Worm (Caenorhabditis elegans) whole organism, L4 larva: ENCODE results near the gene C05E4.15.

Source experiments
- D1046.2 ChIP-seq: fragments of 200-800 bp; sonication (Bioruptor generic); IDR thresholded peaks from 2 replicates; pipeline ENCODE4 v1.3.6; 2022; ENCODE audit warnings: missing genetic modification characterization, missing compliant biosample characterization
- F26F4.8 ChIP-seq: fragments of 200-800 bp; sonication (Bioruptor generic); conservative IDR thresholded peaks from 2 replicates; pipeline ENCODE4 v1.3.6; 2022; ENCODE audit warnings: missing genetic modification characterization, missing compliant biosample characterization
- F37D6.2 ChIP-seq: sonication (generic microtip); optimal IDR thresholded peaks from 2 replicates; lab custom pipeline; 2016; ENCODE audit warnings: mild to moderate bottlenecking, missing genetic modification characterization, missing compliant biosample characterization
- F44E2.7 ChIP-seq: fragments of 200-800 bp; sonication (Bioruptor generic); IDR thresholded peaks from 2 replicates; pipeline ENCODE4 v2.1.2; 2022; ENCODE audit warnings: missing genetic modification characterization, missing compliant biosample characterization
- T20F7.1 ChIP-seq: fragments of 200-800 bp; sonication (Bioruptor generic); optimal IDR thresholded peaks from 2 replicates; lab custom pipeline; 2018; ENCODE audit warnings: mild to moderate bottlenecking, missing genetic modification characterization, missing compliant biosample characterization
- Y75B8A.6 ChIP-seq: fragments of 200-800 bp; sonication (Bioruptor generic); IDR thresholded peaks from 2 replicates; pipeline ENCODE4 v1.3.6; 2022; ENCODE audit warnings: missing genetic modification reagents, missing genetic modification characterization, missing compliant biosample characterization
- aha-1 ChIP-seq: fragments of 150-350 bp; peaks from one replicate; lab custom pipeline; 2014; ENCODE audit warnings: missing biosample characterization, missing genetic modification characterization
- ama-1 ChIP-seq: fragments of 150-350 bp; optimal IDR thresholded peaks from 2 replicates; lab custom pipeline; 2014; ENCODE audit warnings: inconsistent platforms, mixed read lengths
- arid-1 ChIP-seq: fragments of 200-800 bp; sonication (Bioruptor generic); conservative IDR thresholded peaks from 2 replicates; pipeline ENCODE4 v1.3.6; 2022; ENCODE audit warnings: missing genetic modification reagents, missing genetic modification characterization, missing compliant biosample characterization
- attf-4 ChIP-seq: sonication (generic microtip); optimal IDR thresholded peaks from 3 replicates; lab custom pipeline; 2017; ENCODE audit warnings: missing biosample characterization, missing genetic modification characterization
- ceh-20 ChIP-seq: fragments of 200-800 bp; sonication (Bioruptor generic); IDR thresholded peaks from 2 replicates; pipeline ENCODE4 v1.3.6; 2022; ENCODE audit warnings: missing genetic modification reagents, missing genetic modification characterization, missing compliant biosample characterization
- ctbp-1 ChIP-seq: fragments of 200-800 bp; sonication (Bioruptor generic); IDR thresholded peaks from 2 replicates; pipeline ENCODE4 v1.3.6; 2022; ENCODE audit warnings: missing genetic modification reagents, missing genetic modification characterization, missing compliant biosample characterization
- daf-19 ChIP-seq: fragments of 200-800 bp; sonication (Bioruptor generic); conservative IDR thresholded peaks from 2 replicates; pipeline ENCODE4 v1.3.6; 2022; ENCODE audit warnings: missing genetic modification characterization, missing compliant biosample characterization
- daf-8 ChIP-seq: fragments of 200-800 bp; sonication (Bioruptor generic); IDR thresholded peaks from 2 replicates; pipeline ENCODE4 v1.3.6; 2022; ENCODE audit warnings: missing genetic modification characterization, missing compliant biosample characterization
- dmd-6 ChIP-seq: fragments of 200-800 bp; sonication (Bioruptor generic); IDR thresholded peaks from 2 replicates; pipeline ENCODE4 v1.3.6; 2022; ENCODE audit warnings: missing genetic modification reagents, missing genetic modification characterization, missing compliant biosample characterization
- dmd-9 ChIP-seq: fragments of 200-800 bp; sonication (Bioruptor generic); IDR thresholded peaks from 2 replicates; pipeline ENCODE4 v1.3.6; 2022; ENCODE audit warnings: missing genetic modification reagents, missing genetic modification characterization, missing compliant biosample characterization
- duxl-1 ChIP-seq: sonication (generic microtip); optimal IDR thresholded peaks from 2 replicates; lab custom pipeline; 2016; ENCODE audit warnings: mild to moderate bottlenecking, missing genetic modification characterization, moderate library complexity, missing compliant biosample characterization; ENCODE audit not compliant: poor library complexity
- dve-1 ChIP-seq: sonication (generic microtip); optimal IDR thresholded peaks from 2 replicates; lab custom pipeline; 2017; ENCODE audit warnings: antibody characterized with exemption, mild to moderate bottlenecking, missing genetic modification characterization, missing compliant biosample characterization; ENCODE audit not compliant: insufficient read depth
- fos-1 ChIP-seq: fragments of 150-350 bp; optimal IDR thresholded peaks from 2 replicates; lab custom pipeline; 2014; ENCODE audit warnings: missing biosample characterization, missing genetic modification characterization
- gei-8 ChIP-seq: fragments of 200-800 bp; sonication (Bioruptor generic); optimal IDR thresholded peaks from 2 replicates; lab custom pipeline; 2018; ENCODE audit warnings: mild to moderate bottlenecking, missing genetic modification characterization, missing compliant biosample characterization
- hlh-30 ChIP-seq: sonication (generic microtip); optimal IDR thresholded peaks from 2 replicates; lab custom pipeline; 2017; ENCODE audit warnings: antibody characterized with exemption, mild to moderate bottlenecking, missing genetic modification characterization, missing compliant biosample characterization; ENCODE audit not compliant: insufficient read depth
- lin-1 ChIP-seq: fragments of 200-800 bp; sonication (Bioruptor generic); IDR thresholded peaks from 2 replicates; pipeline ENCODE4 v1.3.6; 2022; ENCODE audit warnings: missing genetic modification reagents, missing genetic modification characterization, missing compliant biosample characterization
- lin-39 ChIP-seq: fragments of 150-350 bp; optimal IDR thresholded peaks from 2 replicates; lab custom pipeline; 2014; ENCODE audit warnings: missing biosample characterization, missing genetic modification reagents, missing genetic modification characterization
- lsy-2 ChIP-seq, 2 experiments: fragments of 150-350 bp in 1 of 2; sonication (generic microtip) in 1 of 2; optimal IDR thresholded peaks; 2 replicates each; lab custom pipeline; 2014 to 2017; ENCODE audit warnings: missing biosample characterization in 2 of 2, missing genetic modification characterization in 2 of 2
- madf-5 ChIP-seq, 2 experiments: fragments of 200-800 bp; sonication (Bioruptor generic); IDR thresholded peaks; 2 replicates each; pipeline ENCODE4 v1.3.6; 2022; ENCODE audit warnings: missing compliant biosample characterization in 2 of 2, missing genetic modification characterization in 2 of 2
- mdl-1 ChIP-seq, 2 experiments: fragments of 150-350 bp in 1 of 2; sonication (generic microtip) in 1 of 2; optimal IDR thresholded peaks; 2 replicates each; lab custom pipeline; 2014 to 2017; ENCODE audit warnings: missing biosample characterization in 2 of 2, missing genetic modification characterization in 2 of 2
- mdt-29 ChIP-seq: fragments of 200-800 bp; sonication (Bioruptor generic); IDR thresholded peaks from 2 replicates; pipeline ENCODE4 v1.3.6; 2022; ENCODE audit warnings: missing genetic modification reagents, missing genetic modification characterization, missing compliant biosample characterization
- mep-1 ChIP-seq: fragments of 150-350 bp; sonication (generic microtip); optimal IDR thresholded peaks from 3 replicates; lab custom pipeline; 2014; ENCODE audit warnings: missing biosample characterization, missing genetic modification characterization
- mxl-2 ChIP-seq: fragments of 200-800 bp; sonication (Bioruptor generic); conservative IDR thresholded peaks from 2 replicates; pipeline ENCODE4 v1.3.6; 2022; ENCODE audit warnings: missing genetic modification reagents, missing genetic modification characterization, missing compliant biosample characterization
- mxl-3 ChIP-seq: fragments of 200-800 bp; sonication (Bioruptor generic); optimal IDR thresholded peaks from 2 replicates; lab custom pipeline; 2018; ENCODE audit warnings: mild to moderate bottlenecking, missing genetic modification characterization, missing compliant biosample characterization
- nhr-10 ChIP-seq: fragments of 150-350 bp; optimal IDR thresholded peaks from 2 replicates; lab custom pipeline; 2014; ENCODE audit warnings: missing biosample characterization, missing genetic modification characterization
- nhr-102 ChIP-seq: sonication (generic microtip); optimal IDR thresholded peaks from 2 replicates; lab custom pipeline; 2016; ENCODE audit warnings: mild to moderate bottlenecking, missing genetic modification characterization, moderate library complexity, missing compliant biosample characterization
- nhr-111 ChIP-seq: fragments of 200-800 bp; sonication (Bioruptor generic); optimal IDR thresholded peaks from 2 replicates; lab custom pipeline; 2018; ENCODE audit warnings: mild to moderate bottlenecking, missing genetic modification characterization, missing compliant biosample characterization
- nhr-28 ChIP-seq: fragments of 150-350 bp; optimal IDR thresholded peaks from 2 replicates; lab custom pipeline; 2014; ENCODE audit warnings: missing biosample characterization, missing genetic modification characterization
- nhr-48 ChIP-seq: sonication (generic microtip); optimal IDR thresholded peaks from 2 replicates; lab custom pipeline; 2016; ENCODE audit warnings: mild to moderate bottlenecking, missing genetic modification characterization, missing compliant biosample characterization
- nhr-6 ChIP-seq: fragments of 150-350 bp; optimal IDR thresholded peaks from 2 replicates; lab custom pipeline; 2014; ENCODE audit warnings: missing biosample characterization, missing genetic modification characterization
- nhr-76 ChIP-seq: fragments of 150-350 bp; optimal IDR thresholded peaks from 2 replicates; lab custom pipeline; 2014; ENCODE audit warnings: missing biosample characterization, missing genetic modification characterization
- saeg-2 ChIP-seq: fragments of 200-800 bp; sonication (Bioruptor generic); IDR thresholded peaks from 2 replicates; pipeline ENCODE4 v1.3.6; 2022; ENCODE audit warnings: missing genetic modification reagents, missing genetic modification characterization, missing compliant biosample characterization
- sdz-12 ChIP-seq: fragments of 200-800 bp; sonication (Bioruptor generic); optimal IDR thresholded peaks from 2 replicates; lab custom pipeline; 2018; ENCODE audit warnings: mild to moderate bottlenecking, missing genetic modification characterization, missing compliant biosample characterization
- set-16 ChIP-seq: fragments of 200-800 bp; sonication (Bioruptor generic); IDR thresholded peaks from 2 replicates; pipeline ENCODE4 v1.3.6; 2022; ENCODE audit warnings: missing genetic modification reagents, missing genetic modification characterization, missing compliant biosample characterization
- skn-1 ChIP-seq: fragments of 150-350 bp; optimal IDR thresholded peaks from 2 replicates; lab custom pipeline; 2014; ENCODE audit warnings: missing biosample characterization, missing genetic modification characterization
- zfp-3 ChIP-seq: fragments of 200-800 bp; sonication (Bioruptor generic); conservative IDR thresholded peaks from 2 replicates; pipeline ENCODE4 v1.3.6; 2022; ENCODE audit warnings: missing genetic modification reagents, missing genetic modification characterization, missing compliant biosample characterization
- zip-2 ChIP-seq: fragments of 150-350 bp; optimal IDR thresholded peaks from 2 replicates; lab custom pipeline; 2014; ENCODE audit warnings: missing biosample characterization, missing genetic modification characterization

Gene C05E4.15

DNA sequence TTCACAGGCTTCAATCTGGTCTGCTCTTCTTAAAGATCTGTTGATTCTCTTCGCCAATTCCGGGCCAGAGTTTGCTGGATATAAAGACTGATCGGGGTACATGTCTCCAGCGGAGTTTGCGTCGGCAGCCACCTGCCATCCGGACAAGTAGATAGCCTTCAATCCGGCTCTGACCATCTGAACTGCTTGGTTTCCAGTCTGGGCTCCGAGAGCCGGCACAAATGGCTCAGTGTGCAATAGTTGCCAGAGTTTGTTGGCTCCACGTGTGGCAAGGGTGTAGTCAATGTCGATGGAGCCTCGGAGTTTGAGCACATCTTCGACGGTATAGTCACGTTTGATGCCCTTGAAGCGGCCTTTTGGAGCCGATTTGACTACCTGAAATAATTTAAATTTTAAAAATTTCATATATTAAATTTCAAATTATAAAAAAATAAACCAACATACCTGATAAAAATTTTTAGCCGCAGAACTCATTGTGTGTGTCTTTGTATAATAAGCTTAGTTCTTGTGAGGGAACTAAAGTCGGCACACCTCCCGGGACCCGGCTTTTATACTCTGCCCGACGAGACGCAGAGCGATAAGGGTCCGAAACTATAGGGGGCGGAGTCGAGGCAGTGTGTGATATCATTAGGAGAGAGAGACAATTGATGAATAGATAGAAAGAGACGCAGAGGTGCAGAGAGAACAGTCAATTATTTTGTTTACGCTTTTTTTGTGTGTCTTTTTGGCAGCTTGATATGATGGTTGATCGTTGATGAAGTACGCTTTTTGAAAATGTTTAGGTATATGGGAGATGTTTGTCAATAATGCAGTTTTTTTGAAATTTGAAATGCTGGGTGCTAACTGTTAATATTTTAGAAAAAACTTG is 33.4 kb downstream of the C05E4.15 start, which contains the start of the genes icl-1 and srh-2 (continued):
- TF ChIP-seq D1046.2 (GFP tag; lab: Robert Waterston, UW) (no peak; the same call in 1 of the 2 replicates), dve-1 (tag; lab: Kevin White, UChicago) (peak; percentile 85), sdz-12 (GFP tag; lab: Kevin White, UChicago) (peak; percentile 84), saeg-2 (peak; percentile 57; the same call in 1 of the 2 replicates), dmd-6 (peak; percentile 32; the same call in 1 of the 2 replicates), dmd-9 (GFP tag; lab: Robert Waterston, UW) (no peak), duxl-1 (peak; percentile 65), nhr-6 (peak; percentile 60), T20F7.1 (GFP tag; lab: Kevin White, UChicago) (peak; percentile 24), madf-5 (GFP tag; IDR thresholded peaks at IDR 0.05; lab: Robert Waterston, UW) (0 out of 4 replicates have a peak, but pooled peaks of 1 of the 2 experiments have one; percentile 25), ama-1 (lab: Kevin White, UChicago) (peak; percentile 95), lin-1 (GFP tag; lab: Robert Waterston, UW) (0 out of 2 replicates have a peak, but pooled peaks have one; percentile 23), ctbp-1 (GFP tag; lab: Robert Waterston, UW) (peak; percentile 6), nhr-28 (tag; lab: Kevin White, UChicago) (peak; percentile 67), nhr-111 (GFP tag; lab: Kevin White, UChicago) (peak; percentile 82), ceh-20 (GFP tag; lab: Robert Waterston, UW) (peak; percentile 9; the same call in 1 of the 2 replicates), nhr-76 (tag; lab: Kevin White, UChicago) (no peak), nhr-10 (tag; lab: Kevin White, UChicago) (peak; percentile 64), set-16 (GFP tag; lab: Robert Waterston, UW) (peak; percentile 76), zip-2 (tag; lab: Kevin White, UChicago) (no peak), mdl-1 (tag; optimal IDR thresholded peaks at IDR 0.05; lab: Kevin White, UChicago) (peak; percentile 66 to 75), nhr-48 (tag; lab: Kevin White, UChicago) (peak; percentile 40), lsy-2 (tag; optimal IDR thresholded peaks at IDR 0.05; lab: Kevin White, UChicago) (peak in 1 of 2 experiments; percentile 47), hlh-30 (tag; lab: Kevin White, UChicago) (peak; percentile 62), aha-1 (tag; lab: Kevin White, UChicago) (peak; percentile 90), mep-1 (peak; percentile 73), fos-1 (tag; lab: Kevin White, UChicago) (no peak)

ce11 chrV:726573-727483 is 34.3 kb downstream of the C05E4.15 start:
- TF ChIP-seq dve-1 (tag; lab: Kevin White, UChicago) (peak; percentile 43), mdt-29 (no peak), dmd-9 (GFP tag; lab: Robert Waterston, UW) (peak; percentile 7; the same call in 1 of the 2 replicates), skn-1 (tag; lab: Kevin White, UChicago) (no peak), lin-39 (no peak), sdz-12 (GFP tag; lab: Kevin White, UChicago) (no peak), aha-1 (tag; lab: Kevin White, UChicago) (peak; percentile 97), Y75B8A.6 (GFP tag; lab: Robert Waterston, UW) (no peak), zfp-3 (peak; percentile 41; the same call in 1 of the 2 replicates), daf-19 (0 out of 2 replicates have a peak, but pooled peaks have one; percentile 38), daf-8 (GFP tag; lab: Robert Waterston, UW) (no peak), nhr-102 (tag; lab: Kevin White, UChicago) (no peak), gei-8 (no peak), hlh-30 (tag; lab: Kevin White, UChicago) (no peak), mxl-3 (GFP tag; lab: Kevin White, UChicago) (no peak), F37D6.2 (tag; lab: Kevin White, UChicago) (no peak), arid-1 (GFP tag; lab: Robert Waterston, UW) (no peak), nhr-76 (tag; lab: Kevin White, UChicago) (no peak), lsy-2 (tag; optimal IDR thresholded peaks at IDR 0.05; lab: Kevin White, UChicago) (no peak), F26F4.8 (GFP tag; lab: Robert Waterston, UW) (no peak), mdl-1 (tag; optimal IDR thresholded peaks at IDR 0.05; lab: Kevin White, UChicago) (no peak), mxl-2 (GFP tag; lab: Robert Waterston, UW) (no peak), attf-4 (tag; lab: Kevin White, UChicago) (no peak), F44E2.7 (GFP tag; lab: Robert Waterston, UW) (no peak), ctbp-1 (GFP tag; lab: Robert Waterston, UW) (no peak; the same call in 1 of the 2 replicates)
